Worm (Caenorhabditis elegans): ENCODE results near the gene zip-2.

The zip-2 gene

DNA sequence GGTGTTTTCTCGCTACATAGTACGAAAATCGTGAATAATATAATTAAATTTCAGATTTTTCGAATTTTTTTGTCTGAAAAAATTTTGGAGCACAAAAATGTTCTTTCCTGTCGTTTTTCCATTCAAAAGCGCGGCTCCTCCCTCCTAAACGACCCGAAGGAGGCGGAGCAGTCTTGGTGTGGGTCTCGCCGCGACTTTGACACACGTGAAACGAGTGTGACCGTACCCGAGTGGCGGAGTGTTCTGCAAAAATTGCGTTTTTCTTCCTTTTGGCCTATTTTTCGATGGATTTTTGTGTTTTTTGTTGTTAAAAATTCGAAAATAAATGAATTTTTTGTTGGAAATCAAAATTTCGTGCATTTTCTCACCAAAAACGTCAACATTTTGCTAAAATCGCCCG, 39.2 kb upstream of the zip-2 start, which contains the start of gene snt-2 (continued):
- TF ChIP-seq ama-1 (optimal IDR thresholded peaks at IDR 0.05): no peak
- no peak for TF ChIP-seq ama-1 (GFP tag; optimal IDR thresholded peaks at IDR 0.05)
- TF ChIP-seq egl-44 (GFP tag; IDR thresholded peaks at IDR 0.05): no peak
- TF ChIP-seq hrde-1 (tag; optimal IDR thresholded peaks at IDR 0.05; ENCODE audit: borderline replicate concordance): no peak
- no peak for TF ChIP-seq F39B2.1 (GFP tag; IDR thresholded peaks at IDR 0.05)
- TF ChIP-seq mes-4 (tag; optimal IDR thresholded peaks at IDR 0.05): no peak
- no peak for TF ChIP-seq ztf-6 (GFP tag; IDR thresholded peaks at IDR 0.05)
- no peak for TF ChIP-seq Y95B8A.8 (GFP tag; IDR thresholded peaks at IDR 0.05)
- peak; percentile 19 for TF ChIP-seq snpc-3.4 (tag; optimal IDR thresholded peaks at IDR 0.05)
- TF ChIP-seq zim-3 (tag; optimal IDR thresholded peaks at IDR 0.05): no peak
- TF ChIP-seq F23B12.7 (tag; optimal IDR thresholded peaks at IDR 0.05; ENCODE audit: insufficient read depth): peak; percentile 86
- TF ChIP-seq bed-2 (GFP tag; IDR thresholded peaks at IDR 0.05): no peak
- TF ChIP-seq let-607 (tag; optimal IDR thresholded peaks at IDR 0.05): peak in 1 of 2 experiments; percentile 34
- no peak for TF ChIP-seq bed-1 (GFP tag; IDR thresholded peaks at IDR 0.05)
- TF ChIP-seq him-1 (tag; optimal IDR thresholded peaks at IDR 0.05): no peak
- no peak for TF ChIP-seq B0261.1 (tag; optimal IDR thresholded peaks at IDR 0.05)
- TF ChIP-seq hlh-26 (GFP tag; conservative IDR thresholded peaks at IDR 0.05): no peak
- no peak for TF ChIP-seq die-1 (tag; optimal IDR thresholded peaks at IDR 0.05)
- no peak for TF ChIP-seq F55B11.4 (tag; optimal IDR thresholded peaks at IDR 0.05; ENCODE audit: borderline replicate concordance, insufficient read depth)
- TF ChIP-seq lag-1 (GFP tag; IDR thresholded peaks at IDR 0.05): no peak
- TF ChIP-seq let-526 (GFP tag; IDR thresholded peaks at IDR 0.05): no peak
- no peak for TF ChIP-seq Y79H2A.3 (GFP tag; conservative IDR thresholded peaks at IDR 0.05)
- no peak for TF ChIP-seq aptf-2 (GFP tag; conservative IDR thresholded peaks at IDR 0.05)
- TF ChIP-seq F33H1.4 (GFP tag; IDR thresholded peaks at IDR 0.05): peak; percentile 96
- peak; percentile 53 for TF ChIP-seq D2030.7 (GFP tag; IDR thresholded peaks at IDR 0.05)
- TF ChIP-seq lin-54 (GFP tag; optimal IDR thresholded peaks at IDR 0.05): peak; percentile 58
- no peak for TF ChIP-seq ceh-40 (GFP tag; IDR thresholded peaks at IDR 0.05)
- peak; percentile 25 for TF ChIP-seq ZK185.1 (tag; optimal IDR thresholded peaks at IDR 0.05; ENCODE audit: poor library complexity, severe bottlenecking)
- no peak for TF ChIP-seq chd-7 (tag; optimal IDR thresholded peaks at IDR 0.05)
- TF ChIP-seq zfh-2 (GFP tag; conservative IDR thresholded peaks at IDR 0.05): peak; percentile 75
- TF ChIP-seq B0035.1 (tag; optimal IDR thresholded peaks at IDR 0.05): no peak
- TF ChIP-seq hmg-20 (GFP tag; IDR thresholded peaks at IDR 0.05): no peak
- no peak for TF ChIP-seq somi-1 (GFP tag; optimal IDR thresholded peaks at IDR 0.05)
- 0 out of 2 replicates have a peak, but pooled peaks have one; percentile 44 for TF ChIP-seq ceh-91 (GFP tag; IDR thresholded peaks at IDR 0.05)
- TF ChIP-seq madf-3 (GFP tag; IDR thresholded peaks at IDR 0.05): no peak
- TF ChIP-seq dox-1 (GFP tag; IDR thresholded peaks at IDR 0.05): peak; percentile 83
- TF ChIP-seq nhr-80 (tag; optimal IDR thresholded peaks at IDR 0.05): peak; percentile 41
- peak; percentile 62 for TF ChIP-seq madf-6 (GFP tag; IDR thresholded peaks at IDR 0.05)
- no peak for TF ChIP-seq madf-10 (tag; optimal IDR thresholded peaks at IDR 0.05)
- no peak for TF ChIP-seq cebp-1 (GFP tag; IDR thresholded peaks at IDR 0.05)
- TF ChIP-seq cebp-1 (tag; optimal IDR thresholded peaks at IDR 0.05): peak; percentile 63
- no peak for TF ChIP-seq nhr-120 (GFP tag; IDR thresholded peaks at IDR 0.05)
- TF ChIP-seq F22D6.2 (tag; optimal IDR thresholded peaks at IDR 0.05): no peak
- TF ChIP-seq Y67H2A.10 (GFP tag; conservative IDR thresholded peaks at IDR 0.05): no peak
- no peak for TF ChIP-seq cebp-2 (GFP tag; IDR thresholded peaks at IDR 0.05)
- no peak for TF ChIP-seq sptf-2 (GFP tag; optimal IDR thresholded peaks at IDR 0.05)
- TF ChIP-seq akir-1 (GFP tag; optimal IDR thresholded peaks at IDR 0.05): no peak
- no peak for TF ChIP-seq F10E7.11 (tag; optimal IDR thresholded peaks at IDR 0.05)
- TF ChIP-seq madf-8 (GFP tag; conservative IDR thresholded peaks at IDR 0.05): 0 out of 2 replicates have a peak, but pooled peaks have one; percentile 13

Measured in whole organism, young adult.